Worm (Caenorhabditis elegans) whole organism, young adult: ENCODE data around the gene Y66A7A.7.
A peak's percentile ranks its signal among the peaks of the same experiment; 100 is the strongest.

ENCODE experiments used
- F22D6.2 ChIP-seq: sonication (generic microtip); optimal IDR thresholded peaks from 2 replicates; lab custom pipeline; 2016; ENCODE audit warnings: mild to moderate bottlenecking, missing genetic modification characterization, missing compliant biosample characterization
- F49E8.2 ChIP-seq: sonication (generic microtip); optimal IDR thresholded peaks from 3 replicates; lab custom pipeline; 2017; ENCODE audit warnings: missing genetic modification characterization, mild to moderate bottlenecking, missing compliant biosample characterization, antibody characterized with exemption, moderate library complexity; ENCODE audit not compliant: insufficient read depth
- F57A8.1 ChIP-seq: fragments of 200-800 bp; sonication (Bioruptor generic); optimal IDR thresholded peaks from 2 replicates; lab custom pipeline; 2018; ENCODE audit warnings: mild to moderate bottlenecking, missing genetic modification characterization, moderate library complexity, missing compliant biosample characterization
- F57C9.4 ChIP-seq: sonication (generic microtip); optimal IDR thresholded peaks from 2 replicates; lab custom pipeline; 2017; ENCODE audit warnings: mild to moderate bottlenecking, missing genetic modification characterization, missing compliant biosample characterization
- K11D2.4 ChIP-seq: fragments of 200-800 bp; sonication (Bioruptor generic); IDR thresholded peaks from 2 replicates; pipeline ENCODE4 v1.3.6; 2022; ENCODE audit warnings: missing genetic modification reagents, missing genetic modification characterization, missing compliant biosample characterization
- T26A5.8 ChIP-seq: sonication (generic microtip); optimal IDR thresholded peaks from 2 replicates; lab custom pipeline; 2016; ENCODE audit warnings: missing genetic modification characterization, missing compliant biosample characterization
- Y56A3A.18 ChIP-seq: fragments of 200-800 bp; sonication (Bioruptor generic); IDR thresholded peaks from 2 replicates; pipeline ENCODE4 v1.3.6; 2022; ENCODE audit warnings: missing genetic modification reagents, missing genetic modification characterization, missing compliant biosample characterization
- ama-1 ChIP-seq, 3 experiments: fragments of 150-350 bp in 1 of 3; sonication (generic microtip) in 2 of 3; optimal IDR thresholded peaks; 2 replicates each; lab custom pipeline; 2014 to 2018; ENCODE audit warnings: missing biosample characterization in 2 of 3, missing genetic modification characterization in 2 of 3, missing genetic modification reagents in 2 of 3
- aptf-2 ChIP-seq: fragments of 200-800 bp; sonication (Bioruptor generic); conservative IDR thresholded peaks from 2 replicates; pipeline ENCODE4 v1.3.6; 2022; ENCODE audit warnings: missing genetic modification reagents, missing genetic modification characterization, missing compliant biosample characterization
- athp-1 ChIP-seq: sonication (generic microtip); optimal IDR thresholded peaks from 2 replicates; lab custom pipeline; 2017; ENCODE audit warnings: mild to moderate bottlenecking, missing genetic modification characterization, missing compliant biosample characterization
- bed-2 ChIP-seq: fragments of 200-800 bp; sonication (Bioruptor generic); IDR thresholded peaks from 2 replicates; pipeline ENCODE4 v1.3.6; 2022; ENCODE audit warnings: missing genetic modification reagents, missing genetic modification characterization, missing compliant biosample characterization
- cebp-1 ChIP-seq, 2 experiments: fragments of 200-800 bp in 1 of 2; sonication (Bioruptor generic) in 1 of 2; sonication (generic microtip) in 1 of 2; IDR thresholded peaks in 1 of 2; optimal IDR thresholded peaks in 1 of 2; 2 replicates each; pipeline versions ENCODE4 v1.3.6 to Lab custom; 2017 to 2022; ENCODE audit warnings: missing compliant biosample characterization in 2 of 2, missing genetic modification characterization in 2 of 2, mild to moderate bottlenecking in 1 of 2, missing genetic modification reagents in 1 of 2, moderate library complexity in 1 of 2
- ceh-40 ChIP-seq: fragments of 200-800 bp; sonication (Bioruptor generic); IDR thresholded peaks from 2 replicates; pipeline ENCODE4 v1.3.6; 2022; ENCODE audit warnings: missing genetic modification characterization, missing compliant biosample characterization
- ceh-79 ChIP-seq: sonication (generic microtip); optimal IDR thresholded peaks from 2 replicates; lab custom pipeline; 2017; ENCODE audit warnings: mild to moderate bottlenecking, missing genetic modification characterization, missing compliant biosample characterization
- ceh-91 ChIP-seq: fragments of 200-800 bp; sonication (Bioruptor generic); IDR thresholded peaks from 2 replicates; pipeline ENCODE4 v1.3.6; 2022; ENCODE audit warnings: missing genetic modification reagents, missing genetic modification characterization, missing compliant biosample characterization
- chd-7 ChIP-seq: sonication (generic microtip); optimal IDR thresholded peaks from 2 replicates; lab custom pipeline; 2016; ENCODE audit warnings: mild to moderate bottlenecking, missing genetic modification characterization, moderate library complexity, missing compliant biosample characterization
- die-1 ChIP-seq: sonication (generic microtip); optimal IDR thresholded peaks from 2 replicates; lab custom pipeline; 2016; ENCODE audit warnings: missing genotype, mild to moderate bottlenecking, missing genetic modification characterization, missing compliant biosample characterization
- dox-1 ChIP-seq: fragments of 200-800 bp; sonication (Bioruptor generic); IDR thresholded peaks from 2 replicates; pipeline ENCODE4 v1.3.6; 2022; ENCODE audit warnings: missing genetic modification reagents, missing genetic modification characterization, missing compliant biosample characterization
- dpl-1 ChIP-seq: fragments of 150-350 bp; optimal IDR thresholded peaks from 2 replicates; lab custom pipeline; 2014; ENCODE audit warnings: missing biosample characterization, missing genetic modification reagents, missing genetic modification characterization
- egl-44 ChIP-seq: fragments of 200-800 bp; sonication (Bioruptor generic); IDR thresholded peaks from 2 replicates; pipeline ENCODE4 v1.3.6; 2022; ENCODE audit warnings: missing genetic modification reagents, missing genetic modification characterization, missing compliant biosample characterization
- egrh-3 ChIP-seq: fragments of 200-800 bp; sonication (Bioruptor generic); IDR thresholded peaks from 2 replicates; pipeline ENCODE4 v1.3.6; 2022; ENCODE audit warnings: missing genetic modification reagents, missing genetic modification characterization, missing compliant biosample characterization
- gei-17 ChIP-seq: fragments of 200-800 bp; sonication (Bioruptor generic); optimal IDR thresholded peaks from 2 replicates; lab custom pipeline; 2018; ENCODE audit warnings: mild to moderate bottlenecking, missing genetic modification characterization, missing compliant biosample characterization
- hrde-1 ChIP-seq: sonication (generic microtip); optimal IDR thresholded peaks from 2 replicates; lab custom pipeline; 2016; ENCODE audit warnings: missing genetic modification characterization, mild to moderate bottlenecking, missing compliant biosample characterization, moderate library complexity, missing genotype, missing genetic modification reagents, borderline replicate concordance
- hsf-1 ChIP-seq: fragments of 200-800 bp; sonication (Bioruptor generic); IDR thresholded peaks from 2 replicates; pipeline ENCODE4 v1.3.6; 2022; ENCODE audit warnings: missing genetic modification reagents, missing genetic modification characterization, missing compliant biosample characterization
- lag-1 ChIP-seq: fragments of 200-800 bp; sonication (Bioruptor generic); IDR thresholded peaks from 2 replicates; pipeline ENCODE4 v1.3.6; 2022; ENCODE audit warnings: missing genetic modification reagents, missing genetic modification characterization, missing compliant biosample characterization
- lin-26 ChIP-seq: fragments of 200-800 bp; sonication (Bioruptor generic); IDR thresholded peaks from 2 replicates; pipeline ENCODE4 v1.3.6; 2022; ENCODE audit warnings: missing genetic modification reagents, missing genetic modification characterization, missing compliant biosample characterization
- lin-54 ChIP-seq: fragments of 200-800 bp; sonication (Bioruptor generic); optimal IDR thresholded peaks from 2 replicates; lab custom pipeline; 2018; ENCODE audit warnings: mild to moderate bottlenecking, missing genetic modification characterization, missing compliant biosample characterization
- lir-1 ChIP-seq: fragments of 200-800 bp; sonication (Bioruptor generic); conservative IDR thresholded peaks from 2 replicates; pipeline ENCODE4 v1.3.6; 2022; ENCODE audit warnings: missing genetic modification reagents, missing genetic modification characterization, missing compliant biosample characterization
- lsy-27 ChIP-seq: sonication (generic microtip); optimal IDR thresholded peaks from 2 replicates; lab custom pipeline; 2017; ENCODE audit warnings: missing genetic modification characterization, mild to moderate bottlenecking, missing compliant biosample characterization, antibody characterized with exemption, missing genotype, borderline replicate concordance; ENCODE audit not compliant: insufficient read depth
- madf-10 ChIP-seq: sonication (generic microtip); optimal IDR thresholded peaks from 2 replicates; lab custom pipeline; 2016; ENCODE audit warnings: mild to moderate bottlenecking, missing genetic modification characterization, missing compliant biosample characterization
- madf-6 ChIP-seq: fragments of 200-800 bp; sonication (Bioruptor generic); IDR thresholded peaks from 2 replicates; pipeline ENCODE4 v1.3.6; 2022; ENCODE audit warnings: missing genetic modification reagents, missing genetic modification characterization, missing compliant biosample characterization
- madf-8 ChIP-seq: fragments of 200-800 bp; sonication (Bioruptor generic); conservative IDR thresholded peaks from 2 replicates; pipeline ENCODE4 v1.3.6; 2022; ENCODE audit warnings: missing genetic modification reagents, missing genetic modification characterization, missing compliant biosample characterization
- mcd-1 ChIP-seq: fragments of 200-800 bp; sonication (Bioruptor generic); IDR thresholded peaks from 2 replicates; pipeline ENCODE4 v1.3.6; 2022; ENCODE audit warnings: missing genetic modification reagents, missing genetic modification characterization, missing compliant biosample characterization
- mel-28 ChIP-seq: sonication (generic microtip); optimal IDR thresholded peaks from 2 replicates; lab custom pipeline; 2016; ENCODE audit warnings: borderline replicate concordance, mild to moderate bottlenecking, missing genetic modification characterization, missing compliant biosample characterization
- mxl-1 ChIP-seq: sonication (generic microtip); optimal IDR thresholded peaks from 2 replicates; lab custom pipeline; 2016; ENCODE audit warnings: missing genetic modification characterization, missing compliant biosample characterization
- nfya-1 ChIP-seq: sonication (generic microtip); optimal IDR thresholded peaks from 2 replicates; lab custom pipeline; 2017; ENCODE audit warnings: antibody characterized with exemption, missing compliant biosample characterization, missing genetic modification characterization, borderline replicate concordance; ENCODE audit not compliant: insufficient read depth
- nfya-2 ChIP-seq: fragments of 200-800 bp; sonication (Bioruptor generic); IDR thresholded peaks from 2 replicates; pipeline ENCODE4 v1.3.6; 2022; ENCODE audit warnings: missing genetic modification reagents, missing genetic modification characterization, missing compliant biosample characterization
- nfyb-1 ChIP-seq: fragments of 200-800 bp; sonication (Bioruptor generic); IDR thresholded peaks from 2 replicates; pipeline ENCODE4 v1.3.6; 2022; ENCODE audit warnings: missing genetic modification reagents, missing genetic modification characterization, missing compliant biosample characterization
- nhr-120 ChIP-seq: fragments of 200-800 bp; sonication (Bioruptor generic); IDR thresholded peaks from 2 replicates; pipeline ENCODE4 v1.3.6; 2022; ENCODE audit warnings: missing genetic modification characterization, missing compliant biosample characterization
- nhr-90 ChIP-seq: sonication (generic microtip); optimal IDR thresholded peaks from 2 replicates; lab custom pipeline; 2016; ENCODE audit warnings: missing genotype, mild to moderate bottlenecking, missing genetic modification characterization, missing compliant biosample characterization
- rcor-1 ChIP-seq: fragments of 200-800 bp; sonication (Bioruptor generic); IDR thresholded peaks from 2 replicates; pipeline ENCODE4 v1.3.6; 2022; ENCODE audit warnings: missing genetic modification reagents, missing genetic modification characterization, missing compliant biosample characterization
- snpc-3.4 ChIP-seq: sonication (generic microtip); optimal IDR thresholded peaks from 2 replicates; lab custom pipeline; 2017; ENCODE audit warnings: missing genetic modification characterization, mild to moderate bottlenecking, missing compliant biosample characterization, antibody characterized with exemption, moderate library complexity, missing genotype, missing genetic modification reagents
- tbp1 ChIP-seq: fragments of 200-800 bp; sonication (Bioruptor generic); optimal IDR thresholded peaks from 2 replicates; lab custom pipeline; 2018; ENCODE audit warnings: mild to moderate bottlenecking, missing genetic modification characterization, missing compliant biosample characterization
- xnd-1 ChIP-seq: sonication (generic microtip); optimal IDR thresholded peaks from 2 replicates; lab custom pipeline; 2016; ENCODE audit warnings: missing genotype, missing genetic modification reagents, missing genetic modification characterization, missing compliant biosample characterization
- zim-3 ChIP-seq: sonication (generic microtip); optimal IDR thresholded peaks from 2 replicates; lab custom pipeline; 2017; ENCODE audit warnings: mild to moderate bottlenecking, missing genetic modification characterization, moderate library complexity, missing compliant biosample characterization
- ztf-22 ChIP-seq: fragments of 200-800 bp; sonication (Bioruptor generic); optimal IDR thresholded peaks from 2 replicates; lab custom pipeline; 2018; ENCODE audit warnings: mild to moderate bottlenecking, missing genetic modification characterization, moderate library complexity, missing compliant biosample characterization
- ztf-28 ChIP-seq: fragments of 200-800 bp; sonication (Bioruptor generic); IDR thresholded peaks from 2 replicates; pipeline ENCODE4 v1.3.6; 2022; ENCODE audit warnings: missing genetic modification reagents, missing genetic modification characterization, missing compliant biosample characterization

Y66A7A.7 gene

ce11 chrIII:11657185-11657817 lies 28.0 kb upstream of the Y66A7A.7 start, which contains the start of gene crh-1 (continued):
- TF ChIP-seq ceh-40 (GFP tag; lab: Robert Waterston, UW) (no peak), hsf-1 (GFP tag; lab: Robert Waterston, UW) (no peak), nfya-1 (no peak), ceh-79 (tag; lab: Kevin White, UChicago) (no peak), lsy-27 (no peak), F49E8.2 (no peak), T26A5.8 (tag; lab: Kevin White, UChicago) (no peak), ama-1 (optimal IDR thresholded peaks at IDR 0.05; lab: Kevin White, UChicago) (no peak), ama-1 (GFP tag; optimal IDR thresholded peaks at IDR 0.05; lab: Kevin White, UChicago) (no peak), F22D6.2 (tag; lab: Kevin White, UChicago) (no peak), chd-7 (tag; lab: Kevin White, UChicago) (no peak), madf-6 (GFP tag; lab: Robert Waterston, UW) (peak; percentile 74), aptf-2 (no peak), gei-17 (GFP tag; lab: Kevin White, UChicago) (peak; percentile 33), ztf-22 (GFP tag; lab: Kevin White, UChicago) (no peak), hrde-1 (tag; lab: Kevin White, UChicago) (no peak), lin-26 (GFP tag; lab: Robert Waterston, UW) (no peak), die-1 (tag; lab: Kevin White, UChicago) (no peak), athp-1 (tag; lab: Kevin White, UChicago) (no peak), nhr-90 (no peak), nhr-120 (GFP tag; lab: Robert Waterston, UW) (no peak), zim-3 (tag; lab: Kevin White, UChicago) (no peak), dpl-1 (GFP tag; lab: Kevin White, UChicago) (no peak), F57A8.1 (GFP tag; lab: Kevin White, UChicago) (no peak), rcor-1 (peak; percentile 46; the same call in 1 of the 2 replicates), F57C9.4 (no peak), cebp-1 (GFP tag; IDR thresholded peaks at IDR 0.05; lab: Robert Waterston, UW) (no peak), cebp-1 (tag; optimal IDR thresholded peaks at IDR 0.05; lab: Kevin White, UChicago) (peak; percentile 7), lir-1 (GFP tag; lab: Robert Waterston, UW) (no peak), K11D2.4 (GFP tag; lab: Robert Waterston, UW) (no peak), madf-8 (GFP tag; lab: Robert Waterston, UW) (0 out of 2 replicates have a peak, but pooled peaks have one; percentile 29), nfya-2 (GFP tag; lab: Robert Waterston, UW) (no peak), Y56A3A.18 (GFP tag; lab: Robert Waterston, UW) (peak; percentile 13; the same call in 1 of the 2 replicates), tbp1 (peak; percentile 57), egrh-3 (GFP tag; lab: Robert Waterston, UW) (no peak), dox-1 (GFP tag; lab: Robert Waterston, UW) (peak; percentile 78), ceh-91 (GFP tag; lab: Robert Waterston, UW) (peak; percentile 43; the same call in 1 of the 2 replicates), ztf-28 (GFP tag; lab: Robert Waterston, UW) (no peak), mel-28 (tag; lab: Kevin White, UChicago) (no peak), nfyb-1 (GFP tag; lab: Robert Waterston, UW) (peak; percentile 78), madf-10 (tag; lab: Kevin White, UChicago) (no peak), egl-44 (GFP tag; lab: Robert Waterston, UW) (no peak), xnd-1 (tag; lab: Kevin White, UChicago) (peak; percentile 42), snpc-3.4 (peak; percentile 3), mxl-1 (tag; lab: Kevin White, UChicago) (no peak), lag-1 (no peak), mcd-1 (GFP tag; lab: Robert Waterston, UW) (peak; percentile 75), lin-54 (GFP tag; lab: Kevin White, UChicago) (peak; percentile 70), bed-2 (GFP tag; lab: Robert Waterston, UW) (no peak)
